Fruit fly (Drosophila melanogaster) whole organism, prepupa: ENCODE measurements around the gene CG13060.

ENCODE experiments used
- Blimp-1 ChIP-seq: fragments of 200-800 bp; sonication (Bioruptor generic); optimal IDR thresholded peaks from 3 replicates; lab custom pipeline; 2017; ENCODE audit warnings: missing biosample characterization, missing genetic modification characterization, mild to moderate bottlenecking, moderate library complexity, missing genetic modification reagents
- CG11762 ChIP-seq: fragments of 200-800 bp; sonication (Bioruptor generic); optimal IDR thresholded peaks from 3 replicates; lab custom pipeline; 2016; ENCODE audit warnings: missing biosample characterization, missing genetic modification characterization; ENCODE audit not compliant: insufficient read depth
- CG16779 ChIP-seq: fragments of 200-800 bp; sonication (Bioruptor generic); optimal IDR thresholded peaks from 3 replicates; lab custom pipeline; 2017; ENCODE audit warnings: missing biosample characterization, mild to moderate bottlenecking, missing genetic modification characterization
- CG4318 ChIP-seq: fragments of 200-800 bp; sonication (Bioruptor generic); optimal IDR thresholded peaks from 3 replicates; lab custom pipeline; 2017; ENCODE audit warnings: missing biosample characterization, mild to moderate bottlenecking, missing genetic modification characterization
- CG8119 ChIP-seq: fragments of 200-800 bp; sonication (Bioruptor generic); IDR thresholded peaks from 3 replicates; pipeline ENCODE4 v1.3.6; 2022; ENCODE audit warnings: missing biosample characterization, missing genetic modification characterization
- Eip75B ChIP-seq: fragments of 200-800 bp; sonication (Bioruptor generic); optimal IDR thresholded peaks from 3 replicates; lab custom pipeline; 2016; ENCODE audit warnings: missing biosample characterization, missing genetic modification characterization
- Ets21C ChIP-seq: fragments of 200-800 bp; sonication (Bioruptor generic); optimal IDR thresholded peaks from 3 replicates; lab custom pipeline; 2016; ENCODE audit warnings: missing biosample characterization, missing genetic modification characterization
- Hr4 ChIP-seq: fragments of 200-800 bp; sonication (Bioruptor generic); optimal IDR thresholded peaks from 3 replicates; lab custom pipeline; 2016; ENCODE audit warnings: missing biosample characterization, missing genetic modification characterization
- achi ChIP-seq: fragments of 200-800 bp; sonication (Bioruptor generic); optimal IDR thresholded peaks from 3 replicates; lab custom pipeline; 2016; ENCODE audit warnings: missing biosample characterization, missing genetic modification characterization
- esn ChIP-seq: fragments of 200-800 bp; sonication (Bioruptor generic); optimal IDR thresholded peaks from 2 replicates; lab custom pipeline; 2016; ENCODE audit warnings: missing biosample characterization, mild to moderate bottlenecking, missing genetic modification characterization, moderate library complexity
- vri ChIP-seq: fragments of 200-800 bp; sonication (Bioruptor generic); optimal IDR thresholded peaks from 3 replicates; lab custom pipeline; 2016; ENCODE audit warnings: missing biosample characterization, mild to moderate bottlenecking, missing genetic modification characterization

DNA sequence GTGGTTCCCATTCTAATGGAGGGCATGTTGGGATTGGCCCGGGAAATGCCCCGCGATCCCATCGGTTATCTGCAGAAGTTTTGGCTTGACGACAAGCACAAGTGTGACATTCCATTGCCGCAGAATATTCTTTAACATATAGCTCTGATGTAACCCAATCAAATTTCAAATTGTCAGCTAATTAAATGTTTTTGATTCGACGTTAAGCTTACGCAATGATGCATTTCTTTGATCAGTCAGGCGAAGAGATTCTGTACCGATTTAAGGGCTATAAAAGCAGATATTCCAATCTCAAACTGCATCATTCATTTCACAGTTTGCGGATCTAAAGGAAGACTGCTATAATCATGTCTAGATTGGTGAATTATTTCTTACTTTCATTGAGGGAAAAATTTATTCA is 12.0 kb downstream of the CG13060 start, which contains the start of gene retinin:
- TF ChIP-seq CG16779 (tag; lab: Kevin White, UChicago) (no peak), achi (GFP tag; lab: Kevin White, UChicago) (no peak), Blimp-1 (GFP tag; lab: Kevin White, UChicago) (no peak), CG8119 (GFP tag; lab: Robert Waterston, UW) (no peak), CG4318 (GFP tag; lab: Kevin White, UChicago) (no peak), CG11762 (GFP tag; lab: Kevin White, UChicago) (no peak), vri (GFP tag; lab: Kevin White, UChicago) (no peak), Ets21C (no peak), Hr4 (no peak), esn (no peak), Eip75B (no peak)
